Worm (Caenorhabditis elegans) whole organism, early embryonic: Measurements from ENCODE around the gene fum-1.

ENCODE experiments used
- B0310.2 ChIP-seq: sonication (generic microtip); optimal IDR thresholded peaks from 2 replicates; lab custom pipeline; 2016; ENCODE audit warnings: mild to moderate bottlenecking, missing genetic modification characterization, missing compliant biosample characterization
- ama-1 ChIP-seq: fragments of 150-350 bp; optimal IDR thresholded peaks from 2 replicates; lab custom pipeline; 2014
- ceh-36 ChIP-seq: sonication (generic microtip); optimal IDR thresholded peaks from 2 replicates; lab custom pipeline; 2016; ENCODE audit warnings: missing genetic modification characterization, inconsistent platforms, missing compliant biosample characterization
- flt-1 ChIP-seq: fragments of 200-800 bp; sonication (Bioruptor generic); IDR thresholded peaks from 2 replicates; pipeline ENCODE4 v1.3.6; 2022; ENCODE audit warnings: missing genetic modification characterization, missing compliant biosample characterization
- hmbx-1 ChIP-seq: sonication (generic microtip); optimal IDR thresholded peaks from 2 replicates; lab custom pipeline; 2016; ENCODE audit warnings: mild to moderate bottlenecking, missing genetic modification characterization, missing compliant biosample characterization
- tbx-37 ChIP-seq: fragments of 200-800 bp; sonication (Bioruptor generic); conservative IDR thresholded peaks from 2 replicates; pipeline ENCODE4 v1.3.6; 2022; ENCODE audit warnings: missing genetic modification reagents, missing genetic modification characterization, missing compliant biosample characterization

DNA sequence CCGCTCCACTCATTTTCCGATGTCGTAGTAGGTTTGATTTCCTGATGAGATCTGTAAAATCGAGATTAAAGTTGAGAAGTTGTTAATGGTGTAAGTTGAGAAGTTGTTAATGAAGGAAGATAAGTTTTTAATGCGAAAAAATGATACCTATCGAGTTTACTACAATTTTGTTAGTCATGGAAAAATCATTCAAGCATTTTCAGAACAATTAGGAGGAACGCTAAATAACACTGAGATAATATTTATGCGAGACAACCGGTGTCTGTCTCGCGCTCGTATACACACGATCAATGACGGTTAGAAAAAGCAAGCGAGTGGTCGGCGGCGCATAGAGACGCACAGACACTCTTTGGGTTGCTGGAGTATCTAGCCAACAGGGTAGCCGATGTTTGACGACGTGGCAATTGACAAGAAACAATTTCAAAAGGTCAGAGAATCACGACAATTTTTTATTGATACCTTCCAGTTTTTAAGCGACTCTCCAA is 32.4 kb downstream of the fum-1 start, which contains the start of gene cgh-1:
- TF ChIP-seq ama-1 (no peak), tbx-37 (GFP tag; lab: Robert Waterston, UW) (no peak), ceh-36 (tag; lab: Kevin White, UChicago) (no peak), B0310.2 (no peak), flt-1 (GFP tag; lab: Robert Waterston, UW) (no peak), hmbx-1 (tag; lab: Kevin White, UChicago) (no peak)
